Worm (Caenorhabditis elegans) whole organism, L3 larva: Measurements from ENCODE around the gene T11B7.5.

Experiments
- R02D3.7 ChIP-seq: fragments of 150-350 bp; optimal IDR thresholded peaks from 2 replicates; lab custom pipeline; 2014; ENCODE audit warnings: missing biosample characterization, missing genetic modification characterization
- ZK546.5 ChIP-seq: sonication (generic microtip); optimal IDR thresholded peaks from 2 replicates; lab custom pipeline; 2017; ENCODE audit warnings: missing biosample characterization, missing genetic modification characterization
- aly-2 ChIP-seq: fragments of 150-350 bp; optimal IDR thresholded peaks from 2 replicates; lab custom pipeline; 2014; ENCODE audit warnings: missing biosample characterization, missing genetic modification characterization
- ama-1 ChIP-seq: fragments of 150-350 bp; optimal IDR thresholded peaks from 2 replicates; lab custom pipeline; 2018
- ceh-16 ChIP-seq: sonication (generic microtip); optimal IDR thresholded peaks from 2 replicates; lab custom pipeline; 2017; ENCODE audit warnings: missing biosample characterization, missing genetic modification characterization
- ceh-28 ChIP-seq: fragments of 150-350 bp; optimal IDR thresholded peaks from 2 replicates; lab custom pipeline; 2014; ENCODE audit warnings: missing biosample characterization, missing genetic modification reagents, missing genetic modification characterization
- ceh-82 ChIP-seq: fragments of 150-350 bp; optimal IDR thresholded peaks from 2 replicates; lab custom pipeline; 2014; ENCODE audit warnings: missing biosample characterization, missing genetic modification characterization
- elt-2 ChIP-seq: sonication (generic microtip); optimal IDR thresholded peaks from 2 replicates; lab custom pipeline; 2016; ENCODE audit warnings: missing genetic modification reagents, mild to moderate bottlenecking, missing genetic modification characterization, missing compliant biosample characterization
- elt-3 ChIP-seq, 3 experiments: fragments of 150-350 bp in 1 of 3; sonication (generic microtip) in 2 of 3; optimal IDR thresholded peaks; 2 replicates in 2 of 3; 4 replicates in 1 of 3; lab custom pipeline; 2014 to 2017; ENCODE audit warnings: missing biosample characterization in 3 of 3, missing genetic modification characterization in 3 of 3
- eor-1 ChIP-seq, 2 experiments: fragments of 150-350 bp; optimal IDR thresholded peaks; 2 replicates each; lab custom pipeline; 2014 to 2018; ENCODE audit warnings: missing biosample characterization in 2 of 2, missing genetic modification characterization in 2 of 2
- fkh-10 ChIP-seq: sonication (generic microtip); optimal IDR thresholded peaks from 2 replicates; lab custom pipeline; 2017; ENCODE audit warnings: missing biosample characterization, missing genetic modification reagents, missing genetic modification characterization
- fkh-2 ChIP-seq: fragments of 150-350 bp; optimal IDR thresholded peaks from 2 replicates; lab custom pipeline; 2014; ENCODE audit warnings: missing biosample characterization, missing genetic modification reagents, missing genetic modification characterization
- fos-1 ChIP-seq: fragments of 150-350 bp; optimal IDR thresholded peaks from 2 replicates; lab custom pipeline; 2014; ENCODE audit warnings: missing biosample characterization, missing genetic modification characterization
- hmg-11 ChIP-seq: sonication (generic microtip); optimal IDR thresholded peaks from 2 replicates; lab custom pipeline; 2016; ENCODE audit warnings: missing genetic modification characterization, missing compliant biosample characterization
- jun-1 ChIP-seq: fragments of 150-350 bp; optimal IDR thresholded peaks from 2 replicates; lab custom pipeline; 2014; ENCODE audit warnings: missing biosample characterization, missing genetic modification reagents, missing genetic modification characterization
- lin-15B ChIP-seq: fragments of 150-350 bp; optimal IDR thresholded peaks from 2 replicates; lab custom pipeline; 2014; ENCODE audit warnings: missing biosample characterization, missing genetic modification characterization
- lin-39 ChIP-seq: fragments of 150-350 bp; optimal IDR thresholded peaks from 2 replicates; lab custom pipeline; 2018; ENCODE audit warnings: missing biosample characterization, missing genetic modification reagents, missing genetic modification characterization
- lsy-12 ChIP-seq: sonication (generic microtip); optimal IDR thresholded peaks from 2 replicates; lab custom pipeline; 2016; ENCODE audit warnings: mild to moderate bottlenecking, missing genetic modification characterization, missing compliant biosample characterization
- mdl-1 ChIP-seq: fragments of 150-350 bp; optimal IDR thresholded peaks from 2 replicates; lab custom pipeline; 2014; ENCODE audit warnings: missing biosample characterization, missing genetic modification characterization
- mml-1 ChIP-seq: fragments of 150-350 bp; sonication (generic microtip); optimal IDR thresholded peaks from 3 replicates; lab custom pipeline; 2014; ENCODE audit warnings: missing biosample characterization, missing genetic modification characterization
- nfya-1 ChIP-seq: sonication (generic microtip); optimal IDR thresholded peaks from 2 replicates; lab custom pipeline; 2017; ENCODE audit warnings: missing genetic modification characterization, mild to moderate bottlenecking, missing compliant biosample characterization, antibody characterized with exemption, moderate library complexity; ENCODE audit not compliant: insufficient read depth
- nhr-11 ChIP-seq: fragments of 150-350 bp; optimal IDR thresholded peaks from 2 replicates; lab custom pipeline; 2014; ENCODE audit warnings: missing biosample characterization, missing genetic modification characterization
- nhr-23 ChIP-seq: fragments of 150-350 bp; optimal IDR thresholded peaks from 2 replicates; lab custom pipeline; 2014; ENCODE audit warnings: missing biosample characterization, missing genetic modification reagents, missing genetic modification characterization
- nhr-25 ChIP-seq: sonication (generic microtip); optimal IDR thresholded peaks from 2 replicates; lab custom pipeline; 2017; ENCODE audit warnings: missing biosample characterization, missing genetic modification characterization
- nhr-28 ChIP-seq: fragments of 150-350 bp; optimal IDR thresholded peaks from 2 replicates; lab custom pipeline; 2014; ENCODE audit warnings: missing biosample characterization, missing genetic modification characterization
- nhr-43 ChIP-seq: sonication (generic microtip); optimal IDR thresholded peaks from 2 replicates; lab custom pipeline; 2016; ENCODE audit warnings: mild to moderate bottlenecking, missing genetic modification characterization, missing compliant biosample characterization; ENCODE audit not compliant: poor library complexity, severe bottlenecking
- nhr-67 ChIP-seq: fragments of 150-350 bp; optimal IDR thresholded peaks from 2 replicates; lab custom pipeline; 2014; ENCODE audit warnings: missing biosample characterization, missing genetic modification characterization
- nhr-76 ChIP-seq: fragments of 150-350 bp; sonication (generic microtip); optimal IDR thresholded peaks from 5 replicates; lab custom pipeline; 2014; ENCODE audit warnings: missing biosample characterization, missing genetic modification characterization
- pha-4 ChIP-seq: fragments of 150-350 bp; optimal IDR thresholded peaks from 2 replicates; lab custom pipeline; 2014; ENCODE audit warnings: missing biosample characterization, missing genetic modification reagents, missing genetic modification characterization
- pqm-1 ChIP-seq: fragments of 150-350 bp; optimal IDR thresholded peaks from 2 replicates; lab custom pipeline; 2017; ENCODE audit warnings: missing biosample characterization, missing genetic modification characterization, inconsistent platforms
- sea-2 ChIP-seq: fragments of 150-350 bp; sonication (generic microtip); optimal IDR thresholded peaks from 4 replicates; lab custom pipeline; 2014; ENCODE audit warnings: missing biosample characterization, missing genetic modification reagents, missing genetic modification characterization
- skn-1 ChIP-seq: fragments of 150-350 bp; optimal IDR thresholded peaks from 2 replicates; lab custom pipeline; 2014; ENCODE audit warnings: missing biosample characterization, missing genetic modification characterization
- tbx-2 ChIP-seq: sonication (generic microtip); optimal IDR thresholded peaks from 2 replicates; lab custom pipeline; 2016; ENCODE audit warnings: mild to moderate bottlenecking, missing genetic modification characterization, missing compliant biosample characterization
- unc-39 ChIP-seq: sonication (generic microtip); optimal IDR thresholded peaks from 4 replicates; lab custom pipeline; 2017; ENCODE audit warnings: missing biosample characterization, missing genetic modification characterization
- zag-1 ChIP-seq: fragments of 150-350 bp; optimal IDR thresholded peaks from 2 replicates; lab custom pipeline; 2014; ENCODE audit warnings: missing biosample characterization, missing genetic modification characterization
- ztf-4 ChIP-seq: fragments of 150-350 bp; optimal IDR thresholded peaks from 2 replicates; lab custom pipeline; 2014; ENCODE audit warnings: missing biosample characterization, missing genetic modification characterization

The T11B7.5 gene

DNA sequence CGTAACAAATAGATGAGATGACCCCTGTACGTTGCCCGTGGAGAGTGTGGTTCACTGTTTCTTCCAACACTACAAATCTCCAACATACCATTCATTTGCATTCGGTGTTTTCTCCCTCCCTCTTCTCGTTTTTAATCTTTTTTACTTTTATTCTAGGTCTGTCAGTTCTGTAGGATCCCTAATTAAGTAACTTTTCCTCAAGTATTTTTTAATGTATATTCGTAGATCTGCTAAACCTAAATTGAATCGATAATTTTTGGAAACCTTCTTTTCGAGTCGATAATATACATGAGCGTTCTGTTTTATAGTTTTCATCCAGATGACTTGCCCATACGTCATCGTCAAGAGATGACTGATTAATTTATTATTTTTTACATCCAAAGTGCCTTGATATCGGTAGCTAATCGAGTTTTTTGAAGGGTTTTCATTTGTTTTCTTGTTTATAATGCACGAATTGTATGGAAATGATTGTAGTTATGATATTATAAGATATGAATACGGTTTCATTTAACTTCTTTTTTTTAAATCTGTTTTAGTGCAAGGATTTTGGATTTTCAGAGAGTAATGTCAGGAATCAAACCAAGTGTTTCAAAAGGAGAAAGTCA is 15.6 kb downstream of the T11B7.5 start, which contains the start of the genes T28C6.11 and T11B7.1:
Gene T28C6.11, minus strand, starts transcription at position 101 of the 605 bp plus-strand sequence.
Gene T11B7.1, plus strand, starts transcription at position 555 of the 605 bp plus-strand sequence.
- TF ChIP-seq sea-2 (GFP tag; lab: Kevin White, UChicago) (no peak), ztf-4 (tag; lab: Kevin White, UChicago) (no peak), eor-1 (tag; optimal IDR thresholded peaks at IDR 0.05; lab: Kevin White, UChicago) (no peak), mml-1 (tag; lab: Kevin White, UChicago) (no peak), aly-2 (tag; lab: Kevin White, UChicago) (no peak), skn-1 (tag; lab: Kevin White, UChicago) (no peak), elt-2 (tag; lab: Kevin White, UChicago) (no peak), nfya-1 (tag; lab: Kevin White, UChicago) (no peak), nhr-67 (no peak), lin-39 (no peak), hmg-11 (tag; lab: Kevin White, UChicago) (no peak), lin-15B (tag; lab: Kevin White, UChicago) (no peak), jun-1 (tag; lab: Kevin White, UChicago) (no peak), nhr-76 (tag; lab: Kevin White, UChicago) (no peak), lsy-12 (tag; lab: Kevin White, UChicago) (no peak)

DNA sequence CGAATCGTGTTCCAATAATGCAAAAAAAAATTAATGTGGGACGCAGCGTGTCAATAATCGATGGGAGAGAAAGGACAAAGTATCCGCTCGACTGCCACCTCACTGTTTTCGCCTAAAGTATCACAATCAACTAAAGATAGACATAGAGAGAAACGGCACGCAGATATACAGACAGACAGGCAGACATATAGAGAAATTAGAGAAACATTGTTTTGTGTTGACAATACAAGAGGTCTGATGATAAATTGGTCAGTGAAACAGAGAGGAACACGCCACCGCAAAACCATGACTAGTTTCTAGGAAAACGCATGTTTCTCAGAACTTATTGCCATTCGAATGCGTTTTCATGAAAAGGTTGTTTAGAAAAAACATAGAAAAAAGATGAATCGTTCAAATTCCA is 25.3 kb downstream of the T11B7.5 start, which contains the start of gene T28C6.8:
Gene T28C6.8, minus strand, starts transcription at position 137 of the 400 bp plus-strand sequence.
- peak; percentile 66 for TF ChIP-seq nhr-25 (tag; lab: Kevin White, UChicago)
- no peak for TF ChIP-seq nhr-67
- TF ChIP-seq ZK546.5 (tag; lab: Kevin White, UChicago), result no peak
- no peak for TF ChIP-seq tbx-2 (tag; lab: Kevin White, UChicago)
- peak; percentile 1 for TF ChIP-seq lin-15B (tag; lab: Kevin White, UChicago)
- TF ChIP-seq fkh-2 (tag; lab: Kevin White, UChicago), result no peak
- TF ChIP-seq R02D3.7 (tag; lab: Kevin White, UChicago), result peak; percentile 7
- TF ChIP-seq ceh-82, result no peak
- TF ChIP-seq nhr-23, result peak; percentile 21
- TF ChIP-seq elt-3 (tag; optimal IDR thresholded peaks at IDR 0.05; lab: Kevin White, UChicago), result no peak
- peak; percentile 88 for TF ChIP-seq pqm-1 (tag; lab: Kevin White, UChicago)
- no peak for TF ChIP-seq nhr-28 (tag; lab: Kevin White, UChicago)
- TF ChIP-seq nhr-76 (tag; lab: Kevin White, UChicago), result no peak
- TF ChIP-seq eor-1 (tag; optimal IDR thresholded peaks at IDR 0.05; lab: Kevin White, UChicago), result no peak
- no peak for TF ChIP-seq nhr-11
- no peak for TF ChIP-seq ama-1
- TF ChIP-seq aly-2 (tag; lab: Kevin White, UChicago), result no peak
- no peak for TF ChIP-seq fos-1 (tag; lab: Kevin White, UChicago)
- no peak for TF ChIP-seq unc-39 (tag; lab: Kevin White, UChicago)
- TF ChIP-seq sea-2 (GFP tag; lab: Kevin White, UChicago), result no peak
- no peak for TF ChIP-seq mdl-1 (tag; lab: Kevin White, UChicago)
- peak; percentile 45 for TF ChIP-seq elt-2 (tag; lab: Kevin White, UChicago)
- TF ChIP-seq jun-1 (tag; lab: Kevin White, UChicago), result no peak
- TF ChIP-seq pha-4 (tag; lab: Kevin White, UChicago), result peak; percentile 89
- peak; percentile 38 for TF ChIP-seq ceh-28 (tag; lab: Kevin White, UChicago)
- no peak for TF ChIP-seq ztf-4 (tag; lab: Kevin White, UChicago)

ce11 chrIV:8827500-8827899 is 28.4 kb downstream of the T11B7.5 start, which contains the start of gene T28C6.7:
TSS of gene T28C6.7 (plus strand) at chrIV:8827800.
- TF ChIP-seq nhr-43 (tag; lab: Kevin White, UChicago) (no peak), fkh-2 (tag; lab: Kevin White, UChicago) (no peak), nhr-25 (tag; lab: Kevin White, UChicago) (no peak), hmg-11 (tag; lab: Kevin White, UChicago) (no peak), skn-1 (tag; lab: Kevin White, UChicago) (no peak), mdl-1 (tag; lab: Kevin White, UChicago) (no peak), fkh-10 (GFP tag; lab: Kevin White, UChicago) (no peak), nhr-76 (tag; lab: Kevin White, UChicago) (no peak), ztf-4 (tag; lab: Kevin White, UChicago) (no peak), R02D3.7 (tag; lab: Kevin White, UChicago) (no peak), ceh-16 (tag; lab: Kevin White, UChicago) (no peak), mml-1 (tag; lab: Kevin White, UChicago) (no peak), zag-1 (tag; lab: Kevin White, UChicago) (no peak), ama-1 (no peak)
- TF ChIP-seq, all 47 proteins: peak for 0
